Fruit fly (Drosophila melanogaster): Measurements from ENCODE around the gene Mnat9.

Mnat9 gene

dm6 chr3R:31617801-31618200 lies 1.8 kb upstream of the Mnat9 start, which contains the start of gene pasha (continued):
- TF ChIP-seq Dp (GFP tag; optimal IDR thresholded peaks at IDR 0.05) (peak; percentile 41), CG12391 (tag; optimal IDR thresholded peaks at IDR 0.05) (no peak), CG2202 (tag; optimal IDR thresholded peaks at IDR 0.05) (no peak), gce (GFP tag; IDR thresholded peaks at IDR 0.05) (no peak), tll (GFP tag; optimal IDR thresholded peaks at IDR 0.05) (no peak), grau (tag; optimal IDR thresholded peaks at IDR 0.05) (no peak), CG10979 (tag; optimal IDR thresholded peaks at IDR 0.05) (no peak), Mrtf (GFP tag; IDR thresholded peaks at IDR 0.05) (no peak), sug (tag; optimal IDR thresholded peaks at IDR 0.05) (no peak), lbe (GFP tag; optimal IDR thresholded peaks at IDR 0.05) (peak; percentile 3), ham (GFP tag; IDR thresholded peaks at IDR 0.05) (no peak), CG1647 (GFP tag; optimal IDR thresholded peaks at IDR 0.05) (no peak), CG12104 (GFP tag; optimal IDR thresholded peaks at IDR 0.05) (no peak), B-H1 (GFP tag; IDR thresholded peaks at IDR 0.05) (no peak), Dip3 (GFP tag; optimal IDR thresholded peaks at IDR 0.05) (no peak), Awh (GFP tag; IDR thresholded peaks at IDR 0.05) (no peak), CG9797 (GFP tag; optimal IDR thresholded peaks at IDR 0.05) (peak; percentile 51), Antp (GFP tag; optimal IDR thresholded peaks at IDR 0.05) (no peak), CG1602 (GFP tag; optimal IDR thresholded peaks at IDR 0.05) (no peak), seq (GFP tag; IDR thresholded peaks at IDR 0.05) (no peak), CG2712 (tag; optimal IDR thresholded peaks at IDR 0.05) (peak; percentile 9), bsh (GFP tag; optimal IDR thresholded peaks at IDR 0.05) (no peak), CG12236 (GFP tag; optimal IDR thresholded peaks at IDR 0.05) (no peak), E2f2 (GFP tag; IDR thresholded peaks at IDR 0.05) (peak; percentile 65), pzg (GFP tag; optimal IDR thresholded peaks at IDR 0.05) (peak; percentile 35), BEAF-32 (GFP tag; optimal IDR thresholded peaks at IDR 0.05) (peak; percentile 10), E2f1 (GFP tag; IDR thresholded peaks at IDR 0.05) (no peak), CG10321 (GFP tag; IDR thresholded peaks at IDR 0.05) (no peak), al (GFP tag; IDR thresholded peaks at IDR 0.05) (no peak), CG15479 (GFP tag; optimal IDR thresholded peaks at IDR 0.05) (peak; percentile 12), Ada2b (GFP tag; IDR thresholded peaks at IDR 0.05) (no peak), Dll (GFP tag; IDR thresholded peaks at IDR 0.05; ENCODE audit: partially characterized antibody) (0 out of 4 replicates have a peak, but pooled peaks have one; percentile 20), D (optimal IDR thresholded peaks at IDR 0.05) (no peak), D (GFP tag; optimal IDR thresholded peaks at IDR 0.05) (no peak), trem (tag; optimal IDR thresholded peaks at IDR 0.05) (peak; percentile 2), en (GFP tag; optimal IDR thresholded peaks at IDR 0.05) (no peak), disco-r (GFP tag; optimal IDR thresholded peaks at IDR 0.05) (no peak), CG4424 (GFP tag; optimal IDR thresholded peaks at IDR 0.05) (no peak), wek (GFP tag; optimal IDR thresholded peaks at IDR 0.05) (peak; percentile 86), YL-1 (GFP tag; optimal IDR thresholded peaks at IDR 0.05) (peak; percentile 53), MBD-R2 (GFP tag; IDR thresholded peaks at IDR 0.05) (peak; percentile 84), row (GFP tag; IDR thresholded peaks at IDR 0.05) (peak; percentile 36; the same call in 2 of the 3 replicates)

dm6 chr3R:31612564-31612963 lies 3.4 kb downstream of the Mnat9 start, which contains the start of gene CycG:
CycG (minus strand) TSS chr3R:31612664.
- TF ChIP-seq Med (GFP tag) = peak; percentile 48
- TF ChIP-seq nerfin-1 (tag; optimal IDR thresholded peaks at IDR 0.05) = no peak

Data from whole organism, embryonic.